Fruit fly (Drosophila melanogaster) Kc167 (cell line): ENCODE data around the gene CG32572.

ENCODE experiments used
- Myc ChIP-seq: fragments of >200 bp; optimal IDR thresholded peaks from 2 replicates; lab custom pipeline; 2017; ENCODE audit warnings: missing external identifiers
- Sin3A ChIP-seq: fragments of >200 bp; optimal IDR thresholded peaks from 2 replicates; lab custom pipeline; 2018; ENCODE audit warnings: missing external identifiers
- h ChIP-seq: fragments of >200 bp; optimal IDR thresholded peaks from 3 replicates; lab custom pipeline; 2018; ENCODE audit warnings: missing external identifiers
- insv ChIP-seq: fragments of >200 bp; optimal IDR thresholded peaks from 3 replicates; lab custom pipeline; 2018; ENCODE audit warnings: missing external identifiers
- psq ChIP-seq: fragments of >200 bp; optimal IDR thresholded peaks from 2 replicates; lab custom pipeline; 2017; ENCODE audit warnings: missing external identifiers
- ttk ChIP-seq: sonication (Bioruptor generic); optimal IDR thresholded peaks from 2 replicates; lab custom pipeline; 2017; ENCODE audit warnings: missing external identifiers

The CG32572 gene

DNA sequence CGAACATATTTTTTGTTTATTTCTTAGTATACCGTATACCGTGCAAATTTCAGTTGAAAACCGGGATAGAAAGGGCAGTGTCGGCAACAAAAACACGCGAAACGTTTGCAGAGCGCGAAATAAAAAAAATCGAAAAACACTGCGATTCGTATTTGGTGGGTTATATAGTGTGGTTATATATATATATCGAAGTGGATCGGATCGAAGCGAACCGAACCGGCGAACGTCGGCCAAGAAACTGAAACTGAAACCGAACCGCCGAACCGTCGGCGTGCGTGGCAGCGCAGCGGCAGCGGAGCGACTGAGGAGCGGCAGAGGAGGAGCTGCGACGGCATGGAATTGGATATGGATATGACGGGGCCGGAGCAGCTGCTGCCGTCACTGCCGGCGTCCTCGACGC is at the start of gene CG32572, which contains the start of gene CG34325:
TSS of gene CG32572 (plus strand) at position 16 of the 400 bp plus-strand sequence.
TSS of gene CG34325 (minus strand) at position 244 of the 400 bp plus-strand sequence.
- TF ChIP-seq Myc (lab: Kevin White, UChicago) (no peak), h (lab: Kevin White, UChicago) (no peak), psq (lab: Kevin White, UChicago) (no peak)

DNA sequence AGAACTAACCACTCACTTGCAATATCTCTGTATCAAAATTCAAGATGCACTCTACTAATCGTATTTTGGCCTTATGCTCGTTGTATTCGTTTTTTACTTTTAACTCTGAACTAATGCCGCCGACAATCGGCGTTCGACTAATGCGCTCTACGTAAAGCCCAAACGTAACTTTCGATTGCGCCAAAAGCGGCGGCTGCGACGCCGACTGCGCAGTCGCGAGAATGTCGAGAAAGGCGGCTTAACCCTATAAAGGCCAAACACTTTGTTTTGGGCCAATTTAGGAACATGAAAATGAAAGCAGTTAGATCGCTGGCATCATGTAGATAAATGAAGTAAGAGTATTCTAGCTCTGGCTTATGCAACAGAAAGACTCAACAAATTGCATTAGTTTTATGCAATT is 48.1 kb upstream of the CG32572 start:
- TF ChIP-seq psq (lab: Kevin White, UChicago) (no peak), h (lab: Kevin White, UChicago) (no peak), ttk (lab: Kevin White, UChicago) (no peak)

DNA sequence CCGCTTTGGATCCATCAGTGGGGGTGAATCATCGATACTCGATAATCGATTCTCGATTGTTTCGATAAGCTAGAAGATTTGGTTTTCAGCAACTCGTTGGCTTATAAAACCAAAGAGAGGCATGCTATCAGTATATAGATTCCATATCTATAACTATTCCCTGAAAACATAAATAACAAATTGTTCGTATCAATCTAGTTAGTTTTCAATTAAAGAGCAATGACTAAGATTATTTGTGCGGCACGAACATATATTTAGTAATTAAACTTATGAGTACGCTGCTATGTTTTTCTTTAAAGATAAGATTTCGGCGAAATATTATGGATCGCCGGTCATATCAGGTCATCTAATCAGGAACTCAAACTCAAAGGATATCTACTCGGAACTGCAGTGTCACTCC is 46.4 kb upstream of the CG32572 start:
- TF ChIP-seq insv (no peak), Sin3A (no peak), h (lab: Kevin White, UChicago) (no peak), Myc (lab: Kevin White, UChicago) (no peak), ttk (lab: Kevin White, UChicago) (no peak), psq (lab: Kevin White, UChicago) (no peak)

DNA sequence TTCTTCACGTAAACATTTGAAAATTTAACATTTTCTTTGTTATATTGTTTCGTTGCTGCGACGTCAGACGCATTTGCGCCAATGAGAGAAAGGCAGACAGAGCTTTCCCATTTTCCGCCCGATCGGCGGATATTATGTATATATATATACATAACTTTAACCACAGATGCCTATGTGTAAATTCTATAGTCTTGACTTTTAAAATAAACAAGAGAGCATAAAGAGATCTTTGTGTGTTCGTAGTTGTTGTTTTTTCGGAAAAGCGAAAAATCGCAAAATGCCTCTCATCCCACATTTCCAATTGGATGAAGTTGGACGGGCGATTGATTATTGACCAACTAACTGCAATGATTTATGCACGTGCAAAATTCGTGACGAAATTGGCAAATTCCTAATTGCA is 44.3 kb upstream of the CG32572 start, which contains the start of gene CG13012:
TSS of gene CG13012 (minus strand) at position 101 of the 400 bp plus-strand sequence.
- no peak for TF ChIP-seq ttk (lab: Kevin White, UChicago)
- no peak for TF ChIP-seq h (lab: Kevin White, UChicago)
- no peak for TF ChIP-seq psq (lab: Kevin White, UChicago)
- TF ChIP-seq Sin3A = no peak
- no peak for TF ChIP-seq insv
- no peak for TF ChIP-seq Myc (lab: Kevin White, UChicago)

DNA sequence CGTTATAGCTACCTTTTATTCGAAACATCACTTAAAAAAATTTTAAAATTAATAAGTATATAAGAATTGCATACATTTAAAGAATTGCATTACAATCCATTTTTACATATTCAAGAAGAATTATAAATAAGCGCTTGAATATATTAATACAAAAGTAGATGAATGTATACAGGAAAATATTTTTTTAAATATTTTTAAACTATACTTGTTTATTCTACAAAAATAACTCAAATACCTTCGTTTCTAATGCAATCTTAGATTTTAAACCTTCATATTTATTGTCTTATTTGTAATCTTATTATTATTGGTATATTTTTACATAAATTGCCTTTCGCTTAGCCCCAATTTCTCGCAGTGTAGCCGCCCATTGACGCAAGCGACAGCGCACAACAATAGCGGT is 43.8 kb upstream of the CG32572 start:
- TF ChIP-seq ttk (lab: Kevin White, UChicago) (no peak), psq (lab: Kevin White, UChicago) (no peak), Myc (lab: Kevin White, UChicago) (no peak), Sin3A (no peak), h (lab: Kevin White, UChicago) (no peak), insv (no peak)

DNA sequence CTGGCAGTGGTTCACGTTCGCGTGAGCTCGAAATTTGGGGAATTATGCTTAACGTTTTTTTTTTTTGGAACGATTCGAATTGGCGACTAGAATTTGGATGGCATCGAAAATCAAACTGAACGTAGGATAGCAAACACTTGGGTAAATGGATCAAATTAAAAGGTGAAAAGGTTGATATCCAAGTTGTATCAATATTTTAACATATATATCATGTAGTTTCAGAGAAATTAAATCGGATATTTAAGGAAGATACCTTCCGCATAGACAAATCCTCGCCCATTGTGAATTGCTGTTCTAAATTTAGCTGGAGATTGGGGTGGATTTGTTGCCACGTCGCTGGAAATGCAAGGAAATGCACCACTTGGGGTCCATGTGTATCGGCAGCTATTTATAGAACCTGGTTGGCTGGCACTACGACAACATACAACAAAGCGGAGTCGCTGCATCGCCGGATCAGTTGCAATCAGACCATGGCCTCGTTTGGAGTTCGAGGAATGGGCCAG is 42.1 kb upstream of the CG32572 start, which contains the start of the genes CG13010 and sing:
TSS of gene CG13010 (minus strand) at position 101 of the 503 bp plus-strand sequence.
TSS of gene sing (plus strand) at position 453 of the 503 bp plus-strand sequence.
- no peak for TF ChIP-seq Myc (lab: Kevin White, UChicago)
- no peak for TF ChIP-seq psq (lab: Kevin White, UChicago)
- TF ChIP-seq insv = no peak
- TF ChIP-seq ttk (lab: Kevin White, UChicago) = no peak
- no peak for TF ChIP-seq h (lab: Kevin White, UChicago)
- no peak for TF ChIP-seq Sin3A

DNA sequence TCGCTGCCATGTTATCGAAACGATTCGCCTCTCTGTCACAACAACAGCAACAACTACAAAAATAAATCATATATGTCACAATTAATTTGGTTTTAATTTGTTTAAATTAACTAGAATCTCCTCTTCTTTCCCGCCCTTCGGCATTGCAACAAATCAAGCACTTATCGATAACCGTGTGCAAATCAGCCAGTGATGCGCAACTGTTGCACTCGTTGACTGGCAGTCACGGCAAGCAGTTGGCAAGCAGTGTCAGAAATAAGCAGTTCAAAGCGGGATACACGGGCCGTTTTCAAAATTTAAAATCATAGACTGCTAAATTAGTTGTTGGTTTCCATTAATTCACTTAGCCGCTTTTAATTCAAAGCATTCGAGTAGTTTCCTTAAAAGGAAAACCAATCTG is 37.2 kb upstream of the CG32572 start, which contains the start of gene Axs:
TSS of gene Axs (minus strand) at position 131 of the 400 bp plus-strand sequence.
- TF ChIP-seq Myc (lab: Kevin White, UChicago) (no peak), Sin3A (no peak), h (lab: Kevin White, UChicago) (no peak), insv (no peak), psq (lab: Kevin White, UChicago) (no peak), ttk (lab: Kevin White, UChicago) (no peak)

DNA sequence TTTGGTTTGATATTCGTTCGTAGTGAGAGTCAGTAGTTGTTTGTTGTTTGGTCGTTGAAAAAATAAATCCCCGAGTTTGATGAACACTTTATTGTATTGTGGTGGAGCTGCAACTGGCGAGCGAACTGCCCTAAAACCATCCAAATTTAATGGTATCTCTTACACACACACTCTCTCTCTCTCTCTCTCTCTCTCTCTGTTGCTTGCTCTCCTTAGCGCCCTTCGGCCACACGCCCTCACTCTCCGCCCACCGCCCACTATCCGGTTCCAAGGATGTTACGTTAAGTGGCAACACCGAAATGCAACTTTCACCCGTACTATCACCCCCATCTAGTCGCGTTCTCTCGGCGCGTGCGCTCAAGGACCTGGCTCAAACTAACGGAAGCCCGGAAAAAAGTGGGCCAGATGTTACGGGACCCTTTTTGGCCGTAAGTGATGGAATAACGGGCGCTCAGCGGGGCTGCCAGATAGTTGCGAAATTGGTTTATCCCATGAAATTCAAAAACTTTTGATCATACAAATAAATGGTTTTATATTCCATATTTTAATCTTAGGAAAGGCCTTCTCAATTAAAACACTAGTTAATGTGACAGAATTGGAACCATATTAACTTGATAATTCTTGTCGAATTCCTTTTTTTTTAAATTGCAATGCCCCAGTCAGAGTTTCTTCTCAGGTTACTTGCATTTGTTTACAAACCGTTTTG is 33.4 kb upstream of the CG32572 start:
- TF ChIP-seq Sin3A (no peak), psq (lab: Kevin White, UChicago) (no peak), ttk (lab: Kevin White, UChicago) (no peak), insv (no peak), h (lab: Kevin White, UChicago) (no peak), Myc (lab: Kevin White, UChicago) (no peak)

DNA sequence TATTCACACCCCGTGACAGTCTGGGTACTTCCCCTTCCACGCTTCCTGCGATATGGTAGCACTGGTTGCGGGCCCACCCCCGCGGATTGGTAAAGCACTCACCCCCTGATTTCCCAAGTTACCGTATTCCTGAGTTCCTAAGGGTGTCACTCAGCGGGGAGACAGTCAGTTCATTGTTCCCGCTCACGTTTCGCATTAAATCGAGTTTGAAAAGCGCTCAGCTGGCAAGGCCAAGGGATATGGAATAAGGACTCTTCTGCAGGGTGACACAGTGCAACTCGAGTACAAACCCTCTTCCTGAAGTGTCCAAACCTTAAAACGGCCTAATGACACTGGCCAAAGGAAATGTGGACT is 32.9 kb upstream of the CG32572 start:
- no peak for TF ChIP-seq Sin3A
- no peak for TF ChIP-seq Myc (lab: Kevin White, UChicago)
- no peak for TF ChIP-seq h (lab: Kevin White, UChicago)
- no peak for TF ChIP-seq psq (lab: Kevin White, UChicago)
- no peak for TF ChIP-seq insv
- TF ChIP-seq ttk (lab: Kevin White, UChicago) = no peak

DNA sequence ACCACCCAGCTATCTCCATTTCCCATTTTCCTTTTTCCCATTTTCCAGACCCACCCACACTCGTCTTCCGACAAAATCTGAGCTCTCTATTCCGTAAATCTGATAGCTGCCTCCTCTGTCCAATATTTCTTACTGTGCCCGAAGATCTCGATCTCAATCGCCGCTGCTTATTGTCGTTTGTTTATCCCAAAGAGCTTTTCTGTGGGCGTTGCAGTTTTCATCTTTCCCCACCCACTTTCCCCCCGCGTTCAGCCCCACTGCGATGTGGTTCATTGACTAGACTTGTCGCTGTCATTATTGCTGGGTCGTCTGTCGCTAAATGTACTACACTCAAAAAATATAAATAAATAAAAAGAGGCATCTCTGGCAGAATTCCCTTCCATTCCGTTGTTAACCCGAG is 31.6 kb upstream of the CG32572 start:
- TF ChIP-seq Sin3A (no peak), h (lab: Kevin White, UChicago) (no peak), Myc (lab: Kevin White, UChicago) (no peak), ttk (lab: Kevin White, UChicago) (no peak)

DNA sequence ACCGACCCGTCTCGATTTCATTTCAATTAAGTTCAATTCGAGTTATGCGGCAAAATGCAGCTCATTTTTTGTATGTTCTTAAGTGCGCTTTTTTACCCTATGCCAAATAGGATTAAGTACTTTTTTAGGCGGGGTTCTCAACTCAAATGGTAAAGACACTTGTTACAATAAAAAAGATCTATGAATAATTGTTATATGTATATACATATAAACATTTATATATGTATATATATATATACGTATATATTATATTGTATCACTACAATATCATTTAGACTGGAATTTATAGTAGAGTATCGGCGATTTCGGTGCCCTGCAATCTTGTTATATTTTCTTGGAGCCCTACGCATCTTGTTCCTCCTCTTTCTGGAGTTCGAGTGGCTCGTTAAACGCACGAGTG is 31.0 kb upstream of the CG32572 start:
- TF ChIP-seq Myc (lab: Kevin White, UChicago) = no peak
- TF ChIP-seq Sin3A = no peak
- no peak for TF ChIP-seq insv
- no peak for TF ChIP-seq psq (lab: Kevin White, UChicago)
- TF ChIP-seq ttk (lab: Kevin White, UChicago) = no peak
- no peak for TF ChIP-seq h (lab: Kevin White, UChicago)

DNA sequence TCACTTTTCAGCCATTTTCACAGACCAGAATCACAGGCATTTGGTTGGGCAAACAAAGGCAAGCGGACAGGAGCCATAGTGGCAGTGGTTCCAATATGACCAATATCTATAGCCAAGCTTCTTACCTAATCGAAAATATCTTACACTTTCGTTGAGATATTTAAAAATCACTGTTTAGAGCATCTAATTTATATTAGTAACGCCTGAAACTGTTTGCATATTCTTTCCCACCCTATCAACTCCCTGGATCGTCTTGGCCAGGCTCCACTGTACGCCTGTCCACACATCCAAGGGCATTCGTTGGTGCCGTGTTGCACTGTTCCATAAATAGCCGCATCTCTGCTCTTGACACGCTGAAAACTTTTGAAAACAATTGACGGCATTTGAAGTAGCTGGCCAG is 30.5 kb upstream of the CG32572 start:
- no peak for TF ChIP-seq Myc (lab: Kevin White, UChicago)
- TF ChIP-seq insv = no peak
- TF ChIP-seq Sin3A = no peak
- TF ChIP-seq h (lab: Kevin White, UChicago) = no peak
- TF ChIP-seq ttk (lab: Kevin White, UChicago) = no peak
- TF ChIP-seq psq (lab: Kevin White, UChicago) = no peak
